Worm (Caenorhabditis elegans) whole organism, L4 larva: ENCODE results near the gene sre-1.

Experiments used
- F10B5.3 ChIP-seq: sonication (generic microtip); optimal IDR thresholded peaks from 2 replicates; lab custom pipeline; 2016; ENCODE audit warnings: mild to moderate bottlenecking, missing genetic modification characterization, missing compliant biosample characterization
- F26F4.8 ChIP-seq: fragments of 200-800 bp; sonication (Bioruptor generic); conservative IDR thresholded peaks from 2 replicates; pipeline ENCODE4 v1.3.6; 2022; ENCODE audit warnings: missing genetic modification characterization, missing compliant biosample characterization
- F37D6.2 ChIP-seq: sonication (generic microtip); optimal IDR thresholded peaks from 2 replicates; lab custom pipeline; 2016; ENCODE audit warnings: mild to moderate bottlenecking, missing genetic modification characterization, missing compliant biosample characterization
- Y75B8A.6 ChIP-seq: fragments of 200-800 bp; sonication (Bioruptor generic); IDR thresholded peaks from 2 replicates; pipeline ENCODE4 v1.3.6; 2022; ENCODE audit warnings: missing genetic modification reagents, missing genetic modification characterization, missing compliant biosample characterization
- aha-1 ChIP-seq: fragments of 150-350 bp; peaks from one replicate; lab custom pipeline; 2014; ENCODE audit warnings: missing biosample characterization, missing genetic modification characterization
- ama-1 ChIP-seq: fragments of 150-350 bp; optimal IDR thresholded peaks from 2 replicates; lab custom pipeline; 2014; ENCODE audit warnings: inconsistent platforms, mixed read lengths
- arid-1 ChIP-seq: fragments of 200-800 bp; sonication (Bioruptor generic); conservative IDR thresholded peaks from 2 replicates; pipeline ENCODE4 v1.3.6; 2022; ENCODE audit warnings: missing genetic modification reagents, missing genetic modification characterization, missing compliant biosample characterization
- attf-4 ChIP-seq: sonication (generic microtip); optimal IDR thresholded peaks from 3 replicates; lab custom pipeline; 2017; ENCODE audit warnings: missing biosample characterization, missing genetic modification characterization
- ceh-32 ChIP-seq: sonication (generic microtip); optimal IDR thresholded peaks from 2 replicates; lab custom pipeline; 2016; ENCODE audit warnings: mild to moderate bottlenecking, missing genetic modification characterization, missing compliant biosample characterization; ENCODE audit not compliant: poor library complexity
- ces-1 ChIP-seq: fragments of 150-350 bp; sonication (generic microtip); optimal IDR thresholded peaks from 4 replicates; lab custom pipeline; 2014; ENCODE audit warnings: missing biosample characterization, missing genetic modification reagents, missing genetic modification characterization
- cey-2 ChIP-seq: sonication (generic microtip); optimal IDR thresholded peaks from 3 replicates; lab custom pipeline; 2017; ENCODE audit warnings: missing genetic modification characterization, mild to moderate bottlenecking, missing compliant biosample characterization, antibody characterized with exemption, borderline replicate concordance; ENCODE audit not compliant: insufficient read depth
- ctbp-1 ChIP-seq: fragments of 200-800 bp; sonication (Bioruptor generic); IDR thresholded peaks from 2 replicates; pipeline ENCODE4 v1.3.6; 2022; ENCODE audit warnings: missing genetic modification reagents, missing genetic modification characterization, missing compliant biosample characterization
- daf-16 ChIP-seq, 3 experiments: sonication (generic microtip); optimal IDR thresholded peaks; 2 replicates each; lab custom pipeline; 2016 to 2017; ENCODE audit warnings: missing genetic modification characterization in 3 of 3, missing genetic modification reagents in 3 of 3, mild to moderate bottlenecking in 2 of 3, missing compliant biosample characterization in 2 of 3, missing biosample characterization in 1 of 3, moderate library complexity in 1 of 3
- dmd-6 ChIP-seq: fragments of 200-800 bp; sonication (Bioruptor generic); IDR thresholded peaks from 2 replicates; pipeline ENCODE4 v1.3.6; 2022; ENCODE audit warnings: missing genetic modification reagents, missing genetic modification characterization, missing compliant biosample characterization
- dmd-8 ChIP-seq: fragments of 200-800 bp; sonication (Bioruptor generic); IDR thresholded peaks from 2 replicates; pipeline ENCODE4 v1.3.6; 2022; ENCODE audit warnings: missing genetic modification characterization, missing compliant biosample characterization
- dpl-1 ChIP-seq: fragments of 150-350 bp; optimal IDR thresholded peaks from 2 replicates; lab custom pipeline; 2014; ENCODE audit warnings: missing biosample characterization, missing genetic modification reagents, missing genetic modification characterization
- duxl-1 ChIP-seq: sonication (generic microtip); optimal IDR thresholded peaks from 2 replicates; lab custom pipeline; 2016; ENCODE audit warnings: mild to moderate bottlenecking, missing genetic modification characterization, moderate library complexity, missing compliant biosample characterization; ENCODE audit not compliant: poor library complexity
- fkh-10 ChIP-seq: fragments of 150-350 bp; optimal IDR thresholded peaks from 2 replicates; lab custom pipeline; 2014; ENCODE audit warnings: missing biosample characterization, missing genetic modification reagents, missing genetic modification characterization
- fos-1 ChIP-seq: fragments of 150-350 bp; optimal IDR thresholded peaks from 2 replicates; lab custom pipeline; 2014; ENCODE audit warnings: missing biosample characterization, missing genetic modification characterization
- gei-8 ChIP-seq: fragments of 200-800 bp; sonication (Bioruptor generic); optimal IDR thresholded peaks from 2 replicates; lab custom pipeline; 2018; ENCODE audit warnings: mild to moderate bottlenecking, missing genetic modification characterization, missing compliant biosample characterization
- hlh-11 ChIP-seq: fragments of 200-800 bp; sonication (Bioruptor generic); optimal IDR thresholded peaks from 2 replicates; lab custom pipeline; 2018; ENCODE audit warnings: mild to moderate bottlenecking, missing genetic modification characterization, missing compliant biosample characterization
- hlh-30 ChIP-seq: sonication (generic microtip); optimal IDR thresholded peaks from 2 replicates; lab custom pipeline; 2017; ENCODE audit warnings: antibody characterized with exemption, mild to moderate bottlenecking, missing genetic modification characterization, missing compliant biosample characterization; ENCODE audit not compliant: insufficient read depth
- hmg-1.1 ChIP-seq: fragments of 200-800 bp; sonication (Bioruptor generic); IDR thresholded peaks from 2 replicates; pipeline ENCODE4 v1.3.6; 2022; ENCODE audit warnings: missing genetic modification reagents, missing genetic modification characterization, missing compliant biosample characterization
- jun-1 ChIP-seq: fragments of 150-350 bp; optimal IDR thresholded peaks from 2 replicates; lab custom pipeline; 2014; ENCODE audit warnings: missing biosample characterization, missing genetic modification reagents, missing genetic modification characterization
- lin-15B ChIP-seq: fragments of 150-350 bp; sonication (generic microtip); optimal IDR thresholded peaks from 3 replicates; lab custom pipeline; 2014; ENCODE audit warnings: missing biosample characterization, missing genetic modification characterization
- lin-38 ChIP-seq: fragments of 200-800 bp; sonication (Bioruptor generic); IDR thresholded peaks from 2 replicates; pipeline ENCODE4 v1.3.6; 2022; ENCODE audit warnings: missing genetic modification reagents, missing genetic modification characterization, missing compliant biosample characterization
- lsy-2 ChIP-seq, 2 experiments: fragments of 150-350 bp in 1 of 2; sonication (generic microtip) in 1 of 2; optimal IDR thresholded peaks; 2 replicates each; lab custom pipeline; 2014 to 2017; ENCODE audit warnings: missing biosample characterization in 2 of 2, missing genetic modification characterization in 2 of 2
- mdl-1 ChIP-seq, 2 experiments: fragments of 150-350 bp in 1 of 2; sonication (generic microtip) in 1 of 2; optimal IDR thresholded peaks; 2 replicates each; lab custom pipeline; 2014 to 2017; ENCODE audit warnings: missing biosample characterization in 2 of 2, missing genetic modification characterization in 2 of 2
- mdt-29 ChIP-seq: fragments of 200-800 bp; sonication (Bioruptor generic); IDR thresholded peaks from 2 replicates; pipeline ENCODE4 v1.3.6; 2022; ENCODE audit warnings: missing genetic modification reagents, missing genetic modification characterization, missing compliant biosample characterization
- mxl-2 ChIP-seq: fragments of 200-800 bp; sonication (Bioruptor generic); conservative IDR thresholded peaks from 2 replicates; pipeline ENCODE4 v1.3.6; 2022; ENCODE audit warnings: missing genetic modification reagents, missing genetic modification characterization, missing compliant biosample characterization
- mxl-3 ChIP-seq: fragments of 200-800 bp; sonication (Bioruptor generic); optimal IDR thresholded peaks from 2 replicates; lab custom pipeline; 2018; ENCODE audit warnings: mild to moderate bottlenecking, missing genetic modification characterization, missing compliant biosample characterization
- nhr-10 ChIP-seq: fragments of 150-350 bp; optimal IDR thresholded peaks from 2 replicates; lab custom pipeline; 2014; ENCODE audit warnings: missing biosample characterization, missing genetic modification characterization
- nhr-25 ChIP-seq: sonication (generic microtip); optimal IDR thresholded peaks from 2 replicates; lab custom pipeline; 2017; ENCODE audit warnings: missing genetic modification characterization, mild to moderate bottlenecking, missing compliant biosample characterization, antibody characterized with exemption, moderate library complexity, borderline replicate concordance; ENCODE audit not compliant: insufficient read depth
- nhr-41 ChIP-seq: fragments of 200-800 bp; sonication (Bioruptor generic); IDR thresholded peaks from 2 replicates; pipeline ENCODE4 v1.3.6; 2022; ENCODE audit warnings: missing genetic modification reagents, missing genetic modification characterization, missing compliant biosample characterization
- pqm-1 ChIP-seq: sonication (generic microtip); optimal IDR thresholded peaks from 2 replicates; lab custom pipeline; 2017; ENCODE audit warnings: missing biosample characterization, missing genetic modification characterization
- rbr-2 ChIP-seq: sonication (generic microtip); optimal IDR thresholded peaks from 2 replicates; lab custom pipeline; 2016; ENCODE audit warnings: missing genotype, missing genetic modification characterization, missing compliant biosample characterization
- skn-1 ChIP-seq: fragments of 150-350 bp; optimal IDR thresholded peaks from 2 replicates; lab custom pipeline; 2014; ENCODE audit warnings: missing biosample characterization, missing genetic modification characterization
- snpc-4 ChIP-seq: fragments of 150-350 bp; optimal IDR thresholded peaks from 2 replicates; lab custom pipeline; 2014; ENCODE audit warnings: missing biosample characterization, missing genetic modification characterization
- spr-1 ChIP-seq: sonication (generic microtip); optimal IDR thresholded peaks from 2 replicates; lab custom pipeline; 2016; ENCODE audit warnings: mild to moderate bottlenecking, missing genetic modification characterization, missing compliant biosample characterization
- spr-3 ChIP-seq: fragments of 200-800 bp; sonication (Bioruptor generic); optimal IDR thresholded peaks from 2 replicates; lab custom pipeline; 2018; ENCODE audit warnings: mild to moderate bottlenecking, missing genetic modification characterization, missing compliant biosample characterization
- tag-97 ChIP-seq: fragments of 200-800 bp; sonication (Bioruptor generic); IDR thresholded peaks from 2 replicates; pipeline ENCODE4 v1.3.6; 2022; ENCODE audit warnings: missing genetic modification characterization, missing compliant biosample characterization
- unc-39 ChIP-seq: sonication (generic microtip); optimal IDR thresholded peaks from 2 replicates; lab custom pipeline; 2017; ENCODE audit warnings: missing biosample characterization, missing genetic modification characterization
- unc-62 ChIP-seq, 3 experiments: fragments of 150-350 bp in 1 of 3; sonication (generic microtip); optimal IDR thresholded peaks in 2 of 3; peaks in 1 of 3; 1 replicate in 1 of 3; 2 replicates in 2 of 3; lab custom pipeline; 2014 to 2017; ENCODE audit warnings: missing biosample characterization in 3 of 3, missing genetic modification characterization in 3 of 3, missing genetic modification reagents in 3 of 3, missing genotype in 1 of 3
- zag-1 ChIP-seq: fragments of 150-350 bp; optimal IDR thresholded peaks from 2 replicates; lab custom pipeline; 2014; ENCODE audit warnings: missing biosample characterization, missing genetic modification characterization
- ztf-11 ChIP-seq: fragments of 150-350 bp; optimal IDR thresholded peaks from 2 replicates; lab custom pipeline; 2014; ENCODE audit warnings: missing biosample characterization, missing genetic modification characterization

The sre-1 gene

DNA sequence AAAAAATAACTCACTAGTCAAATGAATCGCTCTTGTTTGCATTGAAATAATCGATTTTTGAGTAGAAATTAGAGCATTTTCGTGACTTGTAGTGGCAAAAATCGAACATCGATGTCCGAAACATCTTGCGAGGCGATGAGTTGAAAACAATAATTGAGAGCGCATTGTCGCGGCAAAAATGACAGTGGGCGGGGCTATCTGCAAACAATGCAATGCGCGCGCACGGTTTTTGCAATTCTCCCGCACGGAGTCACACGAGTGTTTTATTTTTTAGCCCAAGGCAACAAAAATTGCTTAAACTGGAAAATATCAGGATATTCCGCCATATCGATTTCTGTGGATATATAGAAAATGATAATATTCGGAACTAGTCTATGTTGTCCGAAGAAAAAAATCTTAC, 964 bp upstream of the sre-1 start, which contains the start of gene B0495.9 (continued):
- TF ChIP-seq mdt-29 (GFP tag; lab: Robert Waterston, UW) = no peak
- TF ChIP-seq, all 104 proteins: peak for 24

DNA sequence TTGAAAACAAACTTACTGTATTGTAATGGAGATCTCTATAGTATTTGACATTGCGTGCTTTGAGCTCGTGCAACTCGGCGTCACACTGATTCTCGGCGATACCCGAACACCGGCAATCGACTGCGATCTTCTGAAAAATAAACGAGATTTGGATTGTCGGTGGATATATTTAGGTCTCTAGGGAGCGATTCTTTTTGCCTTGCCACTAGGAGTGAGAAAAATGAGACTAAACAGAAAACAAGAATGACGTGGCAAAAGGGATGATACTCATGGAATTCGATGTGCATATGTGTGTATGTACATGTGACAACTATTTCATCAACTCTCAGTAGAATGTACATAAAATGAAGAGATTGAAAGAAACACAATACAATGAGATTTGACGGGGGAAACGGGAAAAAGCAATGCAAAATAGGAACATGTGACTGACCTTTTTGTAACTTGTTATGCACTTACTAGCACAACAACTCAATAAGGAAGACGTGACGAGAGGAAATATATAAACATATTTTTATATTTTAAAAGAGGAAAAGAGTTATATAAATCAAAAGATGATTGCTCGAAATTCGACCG, 5.2 kb downstream of the sre-1 start:
- TF ChIP-seq mdl-1 (tag; optimal IDR thresholded peaks at IDR 0.05; lab: Kevin White, UChicago) (peak in 1 of 2 experiments; percentile 27), lin-15B (no peak), ces-1 (GFP tag; lab: Kevin White, UChicago) (peak; percentile 84), daf-16 (GFP tag; optimal IDR thresholded peaks at IDR 0.05; lab: Kevin White, UChicago) (no peak), daf-16 (tag; optimal IDR thresholded peaks at IDR 0.05; lab: Kevin White, UChicago) (no peak), hlh-30 (tag; lab: Kevin White, UChicago) (peak; percentile 53), ctbp-1 (GFP tag; lab: Robert Waterston, UW) (peak; percentile 21; the same call in 1 of the 2 replicates), lin-38 (no peak), lsy-2 (tag; optimal IDR thresholded peaks at IDR 0.05; lab: Kevin White, UChicago) (peak in 1 of 2 experiments; percentile 27), hmg-1.1 (GFP tag; lab: Robert Waterston, UW) (no peak), unc-62 (GFP tag; optimal IDR thresholded peaks at IDR 0.05 in 1 of 2; lab: Kevin White, UChicago) (peak in 1 of 2 experiments; percentile 77), unc-62 (tag; optimal IDR thresholded peaks at IDR 0.05; lab: Kevin White, UChicago) (no peak), unc-39 (tag; lab: Kevin White, UChicago) (no peak), cey-2 (tag; lab: Kevin White, UChicago) (no peak), mxl-3 (GFP tag; lab: Kevin White, UChicago) (no peak), rbr-2 (peak; percentile 25), attf-4 (tag; lab: Kevin White, UChicago) (no peak), fkh-10 (peak; percentile 77), dmd-6 (GFP tag; lab: Robert Waterston, UW) (peak; percentile 30; the same call in 1 of the 2 replicates), nhr-41 (no peak)

DNA sequence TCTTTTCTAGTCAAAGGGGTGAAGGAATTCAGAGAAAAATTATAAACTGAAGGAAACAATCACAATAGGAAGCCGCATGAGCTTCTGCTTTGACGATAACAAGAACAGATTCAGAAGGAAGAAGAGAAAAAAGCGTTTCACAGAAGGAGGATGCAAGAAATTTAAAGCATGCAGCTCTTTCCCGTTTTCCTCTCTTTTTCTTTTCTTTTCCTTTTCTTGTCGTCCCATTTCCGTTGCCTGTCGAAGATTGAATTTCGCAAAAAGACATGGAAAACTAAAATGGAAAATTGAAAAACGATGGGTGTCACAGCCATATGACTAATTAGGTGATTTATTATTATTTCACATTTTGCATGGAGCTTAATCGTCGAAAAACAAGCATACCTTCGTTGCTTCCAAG, 6.6 kb downstream of the sre-1 start:
- TF ChIP-seq ztf-11 = no peak
- TF ChIP-seq F26F4.8 (GFP tag; lab: Robert Waterston, UW) = no peak
- no peak for TF ChIP-seq ama-1 (lab: Kevin White, UChicago)
- TF ChIP-seq aha-1 (tag; lab: Kevin White, UChicago) = peak; percentile 86
- no peak for TF ChIP-seq gei-8 (GFP tag; lab: Kevin White, UChicago)
- no peak for TF ChIP-seq zag-1
- no peak for TF ChIP-seq pqm-1
- TF ChIP-seq F10B5.3 = no peak
- TF ChIP-seq spr-1 (tag; lab: Kevin White, UChicago) = no peak
- peak; percentile 5 for TF ChIP-seq F37D6.2 (tag; lab: Kevin White, UChicago)
- TF ChIP-seq nhr-10 (tag; lab: Kevin White, UChicago) = no peak
- no peak for TF ChIP-seq fos-1 (tag; lab: Kevin White, UChicago)
- TF ChIP-seq mxl-2 (GFP tag; lab: Robert Waterston, UW) = no peak
- no peak for TF ChIP-seq tag-97 (GFP tag; lab: Robert Waterston, UW)
- TF ChIP-seq nhr-25 (tag; lab: Kevin White, UChicago) = no peak
- no peak for TF ChIP-seq dpl-1 (GFP tag; lab: Kevin White, UChicago)
- no peak for TF ChIP-seq mdl-1 (tag; optimal IDR thresholded peaks at IDR 0.05; lab: Kevin White, UChicago)
- TF ChIP-seq skn-1 (tag; lab: Kevin White, UChicago) = no peak
- no peak for TF ChIP-seq dmd-8 (GFP tag; lab: Robert Waterston, UW)
- TF ChIP-seq arid-1 (GFP tag; lab: Robert Waterston, UW) = no peak
- no peak for TF ChIP-seq spr-3 (GFP tag; lab: Kevin White, UChicago)
- TF ChIP-seq ceh-32 (tag; lab: Kevin White, UChicago) = no peak
- peak; percentile 82 for TF ChIP-seq fkh-10
- no peak for TF ChIP-seq dmd-6 (GFP tag; lab: Robert Waterston, UW)
- TF ChIP-seq Y75B8A.6 (GFP tag; lab: Robert Waterston, UW) = no peak
- no peak for TF ChIP-seq jun-1
- no peak for TF ChIP-seq lsy-2 (tag; optimal IDR thresholded peaks at IDR 0.05; lab: Kevin White, UChicago)
- no peak for TF ChIP-seq hlh-11 (tag; lab: Kevin White, UChicago)
- TF ChIP-seq duxl-1 (tag; lab: Kevin White, UChicago) = no peak
- TF ChIP-seq attf-4 (tag; lab: Kevin White, UChicago) = no peak
- TF ChIP-seq unc-62 (GFP tag; optimal IDR thresholded peaks at IDR 0.05 in 1 of 2; lab: Kevin White, UChicago) = peak in 1 of 2 experiments; percentile 87
- TF ChIP-seq unc-62 (tag; optimal IDR thresholded peaks at IDR 0.05; lab: Kevin White, UChicago) = no peak
- TF ChIP-seq snpc-4 = no peak
- no peak for TF ChIP-seq hlh-30 (tag; lab: Kevin White, UChicago)
